Worm (Caenorhabditis elegans) whole organism, young adult: Measurements from ENCODE around the gene cest-16.
A peak's percentile ranks its signal among the peaks of the same experiment; 100 is the strongest.

Source experiments
- C06A6.2 ChIP-seq: fragments of 200-800 bp; sonication (Bioruptor generic); conservative IDR thresholded peaks from 2 replicates; pipeline ENCODE4 v1.3.6; 2022; ENCODE audit warnings: missing genetic modification characterization, missing compliant biosample characterization
- D2030.7 ChIP-seq: fragments of 200-800 bp; sonication (Bioruptor generic); IDR thresholded peaks from 2 replicates; pipeline ENCODE4 v1.3.6; 2022; ENCODE audit warnings: missing genetic modification reagents, missing genetic modification characterization, missing compliant biosample characterization
- F22D6.2 ChIP-seq: sonication (generic microtip); optimal IDR thresholded peaks from 2 replicates; lab custom pipeline; 2016; ENCODE audit warnings: mild to moderate bottlenecking, missing genetic modification characterization, missing compliant biosample characterization
- F23B12.7 ChIP-seq: sonication (generic microtip); optimal IDR thresholded peaks from 2 replicates; lab custom pipeline; 2017; ENCODE audit warnings: missing genetic modification characterization, mild to moderate bottlenecking, missing compliant biosample characterization, antibody characterized with exemption, moderate library complexity; ENCODE audit not compliant: insufficient read depth
- F49E8.2 ChIP-seq: sonication (generic microtip); optimal IDR thresholded peaks from 3 replicates; lab custom pipeline; 2017; ENCODE audit warnings: missing genetic modification characterization, mild to moderate bottlenecking, missing compliant biosample characterization, antibody characterized with exemption, moderate library complexity; ENCODE audit not compliant: insufficient read depth
- F52B5.7 ChIP-seq: sonication (generic microtip); optimal IDR thresholded peaks from 2 replicates; lab custom pipeline; 2016; ENCODE audit warnings: mild to moderate bottlenecking, missing genetic modification characterization, missing compliant biosample characterization
- F55B11.4 ChIP-seq: sonication (generic microtip); optimal IDR thresholded peaks from 2 replicates; lab custom pipeline; 2016; ENCODE audit warnings: missing compliant biosample characterization, missing genetic modification characterization, borderline replicate concordance; ENCODE audit not compliant: insufficient read depth
- F57A8.1 ChIP-seq: fragments of 200-800 bp; sonication (Bioruptor generic); optimal IDR thresholded peaks from 2 replicates; lab custom pipeline; 2018; ENCODE audit warnings: mild to moderate bottlenecking, missing genetic modification characterization, moderate library complexity, missing compliant biosample characterization
- F57C9.4 ChIP-seq: sonication (generic microtip); optimal IDR thresholded peaks from 2 replicates; lab custom pipeline; 2017; ENCODE audit warnings: mild to moderate bottlenecking, missing genetic modification characterization, missing compliant biosample characterization
- K11D2.4 ChIP-seq: fragments of 200-800 bp; sonication (Bioruptor generic); IDR thresholded peaks from 2 replicates; pipeline ENCODE4 v1.3.6; 2022; ENCODE audit warnings: missing genetic modification reagents, missing genetic modification characterization, missing compliant biosample characterization
- T26A5.8 ChIP-seq: sonication (generic microtip); optimal IDR thresholded peaks from 2 replicates; lab custom pipeline; 2016; ENCODE audit warnings: missing genetic modification characterization, missing compliant biosample characterization
- Y53G8AR.9 ChIP-seq: fragments of 200-800 bp; sonication (Bioruptor generic); conservative IDR thresholded peaks from 2 replicates; pipeline ENCODE4 v1.3.6; 2022; ENCODE audit warnings: missing genetic modification reagents, missing genetic modification characterization, missing compliant biosample characterization
- Y79H2A.3 ChIP-seq: fragments of 200-800 bp; sonication (Bioruptor generic); conservative IDR thresholded peaks from 2 replicates; pipeline ENCODE4 v1.3.6; 2022; ENCODE audit warnings: missing genetic modification reagents, missing genetic modification characterization, missing compliant biosample characterization
- cebp-1 ChIP-seq, 2 experiments: fragments of 200-800 bp in 1 of 2; sonication (Bioruptor generic) in 1 of 2; sonication (generic microtip) in 1 of 2; IDR thresholded peaks in 1 of 2; optimal IDR thresholded peaks in 1 of 2; 2 replicates each; pipeline versions ENCODE4 v1.3.6 to Lab custom; 2017 to 2022; ENCODE audit warnings: missing compliant biosample characterization in 2 of 2, missing genetic modification characterization in 2 of 2, mild to moderate bottlenecking in 1 of 2, missing genetic modification reagents in 1 of 2, moderate library complexity in 1 of 2
- ceh-100 ChIP-seq: fragments of 200-800 bp; sonication (Bioruptor generic); IDR thresholded peaks from 2 replicates; pipeline ENCODE4 v1.3.6; 2022; ENCODE audit warnings: missing genetic modification reagents, missing genetic modification characterization, missing compliant biosample characterization
- ceh-58 ChIP-seq: fragments of 200-800 bp; sonication (Bioruptor generic); IDR thresholded peaks from 2 replicates; pipeline ENCODE4 v1.3.6; 2022; ENCODE audit warnings: missing genetic modification characterization, missing compliant biosample characterization
- die-1 ChIP-seq: sonication (generic microtip); optimal IDR thresholded peaks from 2 replicates; lab custom pipeline; 2016; ENCODE audit warnings: missing genotype, mild to moderate bottlenecking, missing genetic modification characterization, missing compliant biosample characterization
- dpff-1 ChIP-seq: sonication (generic microtip); optimal IDR thresholded peaks from 2 replicates; lab custom pipeline; 2017; ENCODE audit warnings: mild to moderate bottlenecking, missing genetic modification characterization, missing compliant biosample characterization
- efl-1 ChIP-seq: fragments of 150-350 bp; optimal IDR thresholded peaks from 2 replicates; lab custom pipeline; 2014; ENCODE audit warnings: missing biosample characterization, missing genetic modification reagents, missing genetic modification characterization
- him-1 ChIP-seq: sonication (generic microtip); optimal IDR thresholded peaks from 2 replicates; lab custom pipeline; 2016; ENCODE audit warnings: missing genotype, missing genetic modification reagents, missing genetic modification characterization, missing compliant biosample characterization
- hmg-1.2 ChIP-seq: fragments of 200-800 bp; sonication (Bioruptor generic); IDR thresholded peaks from 2 replicates; pipeline ENCODE4 v1.3.6; 2022; ENCODE audit warnings: missing genetic modification reagents, missing genetic modification characterization, missing compliant biosample characterization
- hmg-20 ChIP-seq: fragments of 200-800 bp; sonication (Bioruptor generic); IDR thresholded peaks from 2 replicates; pipeline ENCODE4 v1.3.6; 2022; ENCODE audit warnings: missing genetic modification reagents, missing genetic modification characterization, missing compliant biosample characterization
- hsf-1 ChIP-seq: fragments of 200-800 bp; sonication (Bioruptor generic); IDR thresholded peaks from 2 replicates; pipeline ENCODE4 v1.3.6; 2022; ENCODE audit warnings: missing genetic modification reagents, missing genetic modification characterization, missing compliant biosample characterization
- let-607 ChIP-seq, 2 experiments: fragments of 200-800 bp in 1 of 2; sonication (Bioruptor generic) in 1 of 2; sonication (generic microtip) in 1 of 2; optimal IDR thresholded peaks; 2 replicates each; lab custom pipeline; 2016 to 2018; ENCODE audit warnings: mild to moderate bottlenecking in 2 of 2, missing compliant biosample characterization in 2 of 2, missing genetic modification characterization in 2 of 2, moderate library complexity in 2 of 2, missing genotype in 1 of 2
- madf-3 ChIP-seq: fragments of 200-800 bp; sonication (Bioruptor generic); IDR thresholded peaks from 2 replicates; pipeline ENCODE4 v1.3.6; 2022; ENCODE audit warnings: missing genetic modification reagents, missing genetic modification characterization, missing compliant biosample characterization
- madf-8 ChIP-seq: fragments of 200-800 bp; sonication (Bioruptor generic); conservative IDR thresholded peaks from 2 replicates; pipeline ENCODE4 v1.3.6; 2022; ENCODE audit warnings: missing genetic modification reagents, missing genetic modification characterization, missing compliant biosample characterization
- mxl-1 ChIP-seq: sonication (generic microtip); optimal IDR thresholded peaks from 2 replicates; lab custom pipeline; 2016; ENCODE audit warnings: missing genetic modification characterization, missing compliant biosample characterization
- rcor-1 ChIP-seq: fragments of 200-800 bp; sonication (Bioruptor generic); IDR thresholded peaks from 2 replicates; pipeline ENCODE4 v1.3.6; 2022; ENCODE audit warnings: missing genetic modification reagents, missing genetic modification characterization, missing compliant biosample characterization
- snpc-3.4 ChIP-seq: sonication (generic microtip); optimal IDR thresholded peaks from 2 replicates; lab custom pipeline; 2017; ENCODE audit warnings: missing genetic modification characterization, mild to moderate bottlenecking, missing compliant biosample characterization, antibody characterized with exemption, moderate library complexity, missing genotype, missing genetic modification reagents
- somi-1 ChIP-seq: fragments of 200-800 bp; sonication (Bioruptor generic); optimal IDR thresholded peaks from 2 replicates; lab custom pipeline; 2018; ENCODE audit warnings: mild to moderate bottlenecking, missing genetic modification characterization, missing compliant biosample characterization
- sptf-2 ChIP-seq: fragments of 200-800 bp; sonication (Bioruptor generic); optimal IDR thresholded peaks from 2 replicates; lab custom pipeline; 2018; ENCODE audit warnings: mild to moderate bottlenecking, missing genetic modification characterization, missing compliant biosample characterization
- tbp1 ChIP-seq: fragments of 200-800 bp; sonication (Bioruptor generic); optimal IDR thresholded peaks from 2 replicates; lab custom pipeline; 2018; ENCODE audit warnings: mild to moderate bottlenecking, missing genetic modification characterization, missing compliant biosample characterization
- tbx-9 ChIP-seq: sonication (generic microtip); optimal IDR thresholded peaks from 2 replicates; lab custom pipeline; 2016; ENCODE audit warnings: borderline replicate concordance, missing genetic modification characterization, inconsistent platforms, missing compliant biosample characterization
- tlf-1 ChIP-seq: fragments of 200-800 bp; sonication (Bioruptor generic); optimal IDR thresholded peaks from 2 replicates; lab custom pipeline; 2018; ENCODE audit warnings: mild to moderate bottlenecking, missing genetic modification characterization, missing compliant biosample characterization
- unc-130 ChIP-seq: sonication (generic microtip); optimal IDR thresholded peaks from 2 replicates; lab custom pipeline; 2016; ENCODE audit warnings: missing genetic modification reagents, missing genetic modification characterization, missing compliant biosample characterization
- ztf-22 ChIP-seq: fragments of 200-800 bp; sonication (Bioruptor generic); optimal IDR thresholded peaks from 2 replicates; lab custom pipeline; 2018; ENCODE audit warnings: mild to moderate bottlenecking, missing genetic modification characterization, moderate library complexity, missing compliant biosample characterization
- ztf-25 ChIP-seq: fragments of 200-800 bp; sonication (Bioruptor generic); IDR thresholded peaks from 2 replicates; pipeline ENCODE4 v1.3.6; 2022; ENCODE audit warnings: missing genetic modification reagents, missing genetic modification characterization, missing compliant biosample characterization
- ztf-26 ChIP-seq: sonication (generic microtip); optimal IDR thresholded peaks from 2 replicates; lab custom pipeline; 2017; ENCODE audit warnings: missing genetic modification characterization, missing compliant biosample characterization
- ztf-6 ChIP-seq: fragments of 200-800 bp; sonication (Bioruptor generic); IDR thresholded peaks from 2 replicates; pipeline ENCODE4 v1.3.6; 2022; ENCODE audit warnings: missing genetic modification reagents, missing genetic modification characterization, missing compliant biosample characterization

cest-16 gene

ce11 chrX:6253899-6254670 lies 45.7 kb upstream of the cest-16 start (continued):
- peak; percentile 76 for TF ChIP-seq K11D2.4 (GFP tag; lab: Robert Waterston, UW)
- TF ChIP-seq F52B5.7: peak; percentile 24
- TF ChIP-seq Y53G8AR.9 (GFP tag; lab: Robert Waterston, UW): peak; percentile 85
- peak; percentile 32 for TF ChIP-seq F57C9.4 (tag; lab: Kevin White, UChicago)
- TF ChIP-seq snpc-3.4 (tag; lab: Kevin White, UChicago): no peak
- peak; percentile 1 for TF ChIP-seq ztf-22 (GFP tag; lab: Kevin White, UChicago)
- TF ChIP-seq F23B12.7 (tag; lab: Kevin White, UChicago): no peak
- TF ChIP-seq somi-1 (GFP tag; lab: Kevin White, UChicago): peak; percentile 38
- no peak for TF ChIP-seq ceh-58 (GFP tag; lab: Robert Waterston, UW)
- no peak for TF ChIP-seq T26A5.8 (tag; lab: Kevin White, UChicago)
- TF ChIP-seq F57A8.1 (GFP tag; lab: Kevin White, UChicago): no peak
- TF ChIP-seq D2030.7 (GFP tag; lab: Robert Waterston, UW): no peak
- TF ChIP-seq cebp-1 (GFP tag; IDR thresholded peaks at IDR 0.05; lab: Robert Waterston, UW): peak; percentile 34; the same call in 1 of the 2 replicates
- TF ChIP-seq cebp-1 (tag; optimal IDR thresholded peaks at IDR 0.05; lab: Kevin White, UChicago): peak; percentile 69
- TF ChIP-seq madf-3: 0 out of 2 replicates have a peak, but pooled peaks have one; percentile 54
- no peak for TF ChIP-seq ztf-26 (tag; lab: Kevin White, UChicago)
- no peak for TF ChIP-seq efl-1
- no peak for TF ChIP-seq F55B11.4 (tag; lab: Kevin White, UChicago)
- no peak for TF ChIP-seq him-1
- no peak for TF ChIP-seq dpff-1 (tag; lab: Kevin White, UChicago)
- no peak for TF ChIP-seq ceh-100 (GFP tag; lab: Robert Waterston, UW)
- no peak for TF ChIP-seq die-1 (tag; lab: Kevin White, UChicago)
- TF ChIP-seq Y79H2A.3 (GFP tag; lab: Robert Waterston, UW): peak; percentile 46; the same call in 1 of the 2 replicates
- TF ChIP-seq tbp1 (GFP tag; lab: Kevin White, UChicago): peak; percentile 26
- TF ChIP-seq hsf-1: peak; percentile 46; the same call in 1 of the 2 replicates
- TF ChIP-seq C06A6.2 (GFP tag; lab: Robert Waterston, UW): peak; percentile 47
- TF ChIP-seq rcor-1: no peak; the same call in 1 of the 2 replicates
- no peak for TF ChIP-seq let-607 (tag; optimal IDR thresholded peaks at IDR 0.05; lab: Kevin White, UChicago)
- no peak for TF ChIP-seq tbx-9 (tag; lab: Kevin White, UChicago)

ce11 chrX:6254671-6255031 lies 45.1 kb upstream of the cest-16 start:
- TF ChIP-seq ztf-25 (GFP tag; lab: Robert Waterston, UW) (no peak), hmg-20 (GFP tag; lab: Robert Waterston, UW) (no peak), die-1 (tag; lab: Kevin White, UChicago) (no peak), tlf-1 (GFP tag; lab: Kevin White, UChicago) (no peak), F49E8.2 (tag; lab: Kevin White, UChicago) (no peak), unc-130 (no peak), mxl-1 (no peak), F22D6.2 (tag; lab: Kevin White, UChicago) (no peak), hmg-1.2 (GFP tag; lab: Robert Waterston, UW) (no peak), madf-8 (GFP tag; lab: Robert Waterston, UW) (no peak), sptf-2 (no peak), ztf-6 (GFP tag; lab: Robert Waterston, UW) (no peak)
- TF ChIP-seq, all 124 proteins: peak for 0
